Worm (Caenorhabditis elegans) whole organism, L3 larva: ENCODE measurements around the gene bmk-1.

Experiments
- R02D3.7 ChIP-seq: fragments of 150-350 bp; optimal IDR thresholded peaks from 2 replicates; lab custom pipeline; 2014; ENCODE audit warnings: missing biosample characterization, missing genetic modification characterization
- ZK546.5 ChIP-seq: sonication (generic microtip); optimal IDR thresholded peaks from 2 replicates; lab custom pipeline; 2017; ENCODE audit warnings: missing biosample characterization, missing genetic modification characterization
- aly-2 ChIP-seq: fragments of 150-350 bp; optimal IDR thresholded peaks from 2 replicates; lab custom pipeline; 2014; ENCODE audit warnings: missing biosample characterization, missing genetic modification characterization
- ceh-16 ChIP-seq: sonication (generic microtip); optimal IDR thresholded peaks from 2 replicates; lab custom pipeline; 2017; ENCODE audit warnings: missing biosample characterization, missing genetic modification characterization
- ceh-28 ChIP-seq: fragments of 150-350 bp; optimal IDR thresholded peaks from 2 replicates; lab custom pipeline; 2014; ENCODE audit warnings: missing biosample characterization, missing genetic modification reagents, missing genetic modification characterization
- ceh-82 ChIP-seq: fragments of 150-350 bp; optimal IDR thresholded peaks from 2 replicates; lab custom pipeline; 2014; ENCODE audit warnings: missing biosample characterization, missing genetic modification characterization
- ceh-9 ChIP-seq: sonication (generic microtip); optimal IDR thresholded peaks from 2 replicates; lab custom pipeline; 2018; ENCODE audit warnings: missing biosample characterization, missing genetic modification characterization
- daf-12 ChIP-seq: fragments of 150-350 bp; optimal IDR thresholded peaks from 2 replicates; lab custom pipeline; 2014; ENCODE audit warnings: missing biosample characterization, missing genetic modification reagents, missing genetic modification characterization
- egl-27 ChIP-seq: sonication (generic microtip); optimal IDR thresholded peaks from 4 replicates; lab custom pipeline; 2017; ENCODE audit warnings: missing biosample characterization, missing genetic modification reagents, missing genetic modification characterization
- elt-1 ChIP-seq: fragments of 150-350 bp; optimal IDR thresholded peaks from 2 replicates; lab custom pipeline; 2014; ENCODE audit warnings: missing biosample characterization, missing genetic modification characterization
- elt-2 ChIP-seq: sonication (generic microtip); optimal IDR thresholded peaks from 2 replicates; lab custom pipeline; 2016; ENCODE audit warnings: missing genetic modification reagents, mild to moderate bottlenecking, missing genetic modification characterization, missing compliant biosample characterization
- fkh-10 ChIP-seq: sonication (generic microtip); optimal IDR thresholded peaks from 2 replicates; lab custom pipeline; 2017; ENCODE audit warnings: missing biosample characterization, missing genetic modification reagents, missing genetic modification characterization
- fkh-2 ChIP-seq: fragments of 150-350 bp; optimal IDR thresholded peaks from 2 replicates; lab custom pipeline; 2014; ENCODE audit warnings: missing biosample characterization, missing genetic modification reagents, missing genetic modification characterization
- fos-1 ChIP-seq: fragments of 150-350 bp; optimal IDR thresholded peaks from 2 replicates; lab custom pipeline; 2014; ENCODE audit warnings: missing biosample characterization, missing genetic modification characterization
- hmg-11 ChIP-seq: sonication (generic microtip); optimal IDR thresholded peaks from 2 replicates; lab custom pipeline; 2016; ENCODE audit warnings: missing genetic modification characterization, missing compliant biosample characterization
- jun-1 ChIP-seq: fragments of 150-350 bp; optimal IDR thresholded peaks from 2 replicates; lab custom pipeline; 2014; ENCODE audit warnings: missing biosample characterization, missing genetic modification reagents, missing genetic modification characterization
- lsy-12 ChIP-seq: sonication (generic microtip); optimal IDR thresholded peaks from 2 replicates; lab custom pipeline; 2016; ENCODE audit warnings: mild to moderate bottlenecking, missing genetic modification characterization, missing compliant biosample characterization
- mdl-1 ChIP-seq: fragments of 150-350 bp; optimal IDR thresholded peaks from 2 replicates; lab custom pipeline; 2014; ENCODE audit warnings: missing biosample characterization, missing genetic modification characterization
- mml-1 ChIP-seq: fragments of 150-350 bp; sonication (generic microtip); optimal IDR thresholded peaks from 3 replicates; lab custom pipeline; 2014; ENCODE audit warnings: missing biosample characterization, missing genetic modification characterization
- nfya-1 ChIP-seq: sonication (generic microtip); optimal IDR thresholded peaks from 2 replicates; lab custom pipeline; 2017; ENCODE audit warnings: missing genetic modification characterization, mild to moderate bottlenecking, missing compliant biosample characterization, antibody characterized with exemption, moderate library complexity; ENCODE audit not compliant: insufficient read depth
- nhr-11 ChIP-seq: fragments of 150-350 bp; optimal IDR thresholded peaks from 2 replicates; lab custom pipeline; 2014; ENCODE audit warnings: missing biosample characterization, missing genetic modification characterization
- nhr-23 ChIP-seq: fragments of 150-350 bp; optimal IDR thresholded peaks from 2 replicates; lab custom pipeline; 2014; ENCODE audit warnings: missing biosample characterization, missing genetic modification reagents, missing genetic modification characterization
- nhr-28 ChIP-seq: fragments of 150-350 bp; optimal IDR thresholded peaks from 2 replicates; lab custom pipeline; 2014; ENCODE audit warnings: missing biosample characterization, missing genetic modification characterization
- nhr-43 ChIP-seq: sonication (generic microtip); optimal IDR thresholded peaks from 2 replicates; lab custom pipeline; 2016; ENCODE audit warnings: mild to moderate bottlenecking, missing genetic modification characterization, missing compliant biosample characterization; ENCODE audit not compliant: poor library complexity, severe bottlenecking
- nhr-67 ChIP-seq: fragments of 150-350 bp; optimal IDR thresholded peaks from 2 replicates; lab custom pipeline; 2014; ENCODE audit warnings: missing biosample characterization, missing genetic modification characterization
- nhr-76 ChIP-seq: fragments of 150-350 bp; sonication (generic microtip); optimal IDR thresholded peaks from 5 replicates; lab custom pipeline; 2014; ENCODE audit warnings: missing biosample characterization, missing genetic modification characterization
- nhr-77 ChIP-seq: fragments of 150-350 bp; optimal IDR thresholded peaks from 2 replicates; lab custom pipeline; 2014; ENCODE audit warnings: missing biosample characterization, missing genetic modification characterization
- pha-4 ChIP-seq: fragments of 150-350 bp; optimal IDR thresholded peaks from 2 replicates; lab custom pipeline; 2014; ENCODE audit warnings: missing biosample characterization, missing genetic modification reagents, missing genetic modification characterization
- pqm-1 ChIP-seq: fragments of 150-350 bp; optimal IDR thresholded peaks from 2 replicates; lab custom pipeline; 2017; ENCODE audit warnings: missing biosample characterization, missing genetic modification characterization, inconsistent platforms
- skn-1 ChIP-seq: fragments of 150-350 bp; optimal IDR thresholded peaks from 2 replicates; lab custom pipeline; 2014; ENCODE audit warnings: missing biosample characterization, missing genetic modification characterization
- tbx-2 ChIP-seq: sonication (generic microtip); optimal IDR thresholded peaks from 2 replicates; lab custom pipeline; 2016; ENCODE audit warnings: mild to moderate bottlenecking, missing genetic modification characterization, missing compliant biosample characterization
- unc-39 ChIP-seq: sonication (generic microtip); optimal IDR thresholded peaks from 4 replicates; lab custom pipeline; 2017; ENCODE audit warnings: missing biosample characterization, missing genetic modification characterization
- zag-1 ChIP-seq: fragments of 150-350 bp; optimal IDR thresholded peaks from 2 replicates; lab custom pipeline; 2014; ENCODE audit warnings: missing biosample characterization, missing genetic modification characterization

The bmk-1 gene

DNA sequence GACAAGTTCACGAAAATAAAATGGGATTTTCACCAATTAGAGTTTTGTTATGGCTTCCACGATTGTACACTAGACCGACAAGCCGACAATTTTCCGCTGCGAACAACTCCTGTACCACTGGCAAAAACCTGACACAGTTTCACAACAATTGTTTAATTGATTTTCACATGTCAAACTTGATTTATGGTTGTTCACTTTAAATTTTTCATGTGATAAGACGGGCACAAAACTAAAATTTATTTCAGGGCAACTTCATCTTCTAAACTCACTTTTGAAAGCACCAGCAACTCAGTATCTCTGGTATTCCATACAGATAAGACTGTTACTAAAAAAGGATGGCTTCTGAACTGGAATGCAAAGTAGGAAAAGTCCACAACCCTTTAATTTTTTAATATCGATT lies 24.6 kb upstream of the bmk-1 start, which contains the start of gene R02D5.7:
Gene R02D5.7 (minus strand): TSS at position 101 of the 400 bp plus-strand sequence.
- no peak for TF ChIP-seq ceh-16 (tag; lab: Kevin White, UChicago)
- TF ChIP-seq elt-2 = peak; percentile 8
- no peak for TF ChIP-seq nhr-11 (tag; lab: Kevin White, UChicago)
- TF ChIP-seq fkh-10 (GFP tag; lab: Kevin White, UChicago) = no peak

DNA sequence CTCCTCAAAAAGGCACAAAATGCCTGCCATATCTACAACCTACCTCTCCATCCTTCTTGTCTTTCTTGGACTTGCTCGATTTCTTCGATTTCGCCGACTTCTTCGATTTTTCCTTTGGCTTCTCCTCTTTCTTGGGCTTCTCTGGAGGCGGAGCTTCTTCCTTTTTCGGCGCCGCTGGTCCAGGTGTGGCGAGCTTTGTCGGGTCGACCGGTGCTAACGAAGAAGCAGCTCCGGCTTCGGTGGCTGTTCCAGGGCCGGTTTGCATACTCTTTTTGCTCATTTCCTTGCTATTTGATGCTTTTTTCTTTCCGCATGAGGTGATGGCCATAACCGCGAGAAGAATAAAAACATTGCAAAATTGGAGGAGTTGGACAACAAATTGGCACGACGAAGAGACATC lies 23.7 kb upstream of the bmk-1 start:
- no peak for TF ChIP-seq egl-27 (tag; lab: Kevin White, UChicago)
- no peak for TF ChIP-seq fos-1 (tag; lab: Kevin White, UChicago)
- TF ChIP-seq elt-1 = no peak
- no peak for TF ChIP-seq nhr-23 (tag; lab: Kevin White, UChicago)
- no peak for TF ChIP-seq zag-1 (tag; lab: Kevin White, UChicago)
- no peak for TF ChIP-seq jun-1
- TF ChIP-seq hmg-11 (tag; lab: Kevin White, UChicago) = no peak
- no peak for TF ChIP-seq lsy-12 (tag; lab: Kevin White, UChicago)
- no peak for TF ChIP-seq mdl-1
- TF ChIP-seq nhr-67 (tag; lab: Kevin White, UChicago) = no peak
- no peak for TF ChIP-seq nhr-43 (tag; lab: Kevin White, UChicago)
- no peak for TF ChIP-seq ZK546.5 (tag; lab: Kevin White, UChicago)

DNA sequence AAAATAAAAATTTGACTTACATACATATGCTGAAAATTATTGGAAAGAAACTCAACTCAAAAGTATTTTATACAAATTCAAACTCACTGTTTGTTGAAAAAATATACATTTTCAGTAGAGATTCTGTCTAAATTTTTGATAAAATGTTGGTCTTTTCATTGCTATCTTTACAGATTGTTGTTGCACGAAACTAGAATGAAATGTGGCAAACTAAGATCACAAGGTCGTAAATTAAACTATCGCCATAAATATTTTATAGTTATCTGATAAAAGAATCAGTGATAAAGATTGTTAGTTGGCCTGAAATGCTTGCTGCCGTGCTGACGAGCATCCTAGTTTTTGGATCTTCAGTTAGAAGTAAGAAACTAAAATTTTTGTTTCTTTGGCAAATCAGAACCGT lies 22.2 kb upstream of the bmk-1 start, which contains the start of gene clec-55:
Gene clec-55 (plus strand): TSS at position 301 of the 400 bp plus-strand sequence.
- TF ChIP-seq ceh-28 (tag; lab: Kevin White, UChicago) (no peak), ceh-9 (tag; lab: Kevin White, UChicago) (no peak), elt-2 (peak; percentile 44), nfya-1 (no peak)
- TF ChIP-seq, all 47 proteins: peak for 1

DNA sequence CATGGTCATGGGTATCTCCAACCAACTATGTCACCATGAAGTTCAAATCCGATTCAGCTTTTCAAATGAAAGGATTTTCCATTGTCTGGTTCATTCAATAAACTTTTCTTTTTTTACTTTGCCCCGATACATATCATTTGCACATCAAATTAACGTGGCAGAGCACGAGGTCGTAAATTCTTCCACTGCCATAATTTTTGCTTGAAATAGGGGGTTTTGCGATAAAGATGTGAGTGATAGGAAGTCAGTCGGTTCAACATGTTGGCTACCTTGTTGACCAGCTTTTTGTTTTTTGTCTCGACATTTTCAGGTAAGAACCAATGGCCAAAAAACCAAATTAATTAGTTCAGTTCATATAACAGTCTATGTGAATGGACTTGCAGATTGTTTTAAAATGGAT lies 19.9 kb upstream of the bmk-1 start, which contains the start of gene clec-54:
Gene clec-54 (plus strand): TSS at position 224 of the 400 bp plus-strand sequence.
- no peak for TF ChIP-seq egl-27 (tag; lab: Kevin White, UChicago)
- TF ChIP-seq jun-1 = no peak
- TF ChIP-seq mml-1 = no peak
- no peak for TF ChIP-seq elt-1
- peak; percentile 48 for TF ChIP-seq elt-2
- TF ChIP-seq pqm-1 = peak; percentile 5

DNA sequence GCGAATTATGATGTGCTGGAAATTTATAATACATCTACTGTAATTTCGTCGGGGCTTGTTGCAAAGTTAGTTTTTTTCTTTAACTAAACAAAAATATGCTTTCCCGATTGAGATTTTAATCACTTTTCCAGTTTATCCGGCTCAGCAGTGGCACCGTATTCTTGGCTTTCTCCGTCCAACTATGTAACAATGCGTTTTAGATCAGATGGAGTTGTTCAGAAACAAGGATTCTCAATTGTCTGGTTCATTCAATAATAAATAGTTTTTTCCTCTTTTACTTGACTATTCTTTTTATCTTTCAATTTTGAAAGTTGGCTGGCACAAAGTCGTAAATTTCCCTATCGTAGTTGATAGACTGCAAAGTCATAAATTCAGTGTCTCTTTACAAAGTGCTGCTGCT lies 17.3 kb upstream of the bmk-1 start, which contains the start of gene clec-56:
Gene clec-56 (plus strand): TSS at position 301 of the 400 bp plus-strand sequence.
- TF ChIP-seq pqm-1 (peak; percentile 5), nhr-76 (no peak), elt-2 (peak; percentile 38)

DNA sequence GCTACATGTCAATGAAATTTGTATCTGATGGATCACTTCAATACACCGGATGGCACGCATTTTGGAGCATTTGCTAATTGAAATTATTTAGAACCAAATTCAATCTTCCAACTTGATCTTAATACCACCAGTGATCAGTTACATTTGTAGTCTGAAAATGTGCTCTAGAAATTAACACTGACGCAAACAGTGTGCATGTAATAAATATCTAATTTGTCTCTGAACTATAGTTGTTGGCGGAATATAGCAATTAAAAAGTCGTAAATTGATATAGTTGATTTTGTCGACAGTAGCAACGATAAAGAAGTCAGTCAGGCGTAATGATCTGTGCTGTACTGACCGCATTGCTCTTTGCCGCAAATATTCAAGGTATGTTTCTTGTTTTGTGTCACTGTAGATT lies 15.4 kb upstream of the bmk-1 start, which contains the start of gene clec-227:
Gene clec-227 (plus strand): TSS at position 301 of the 400 bp plus-strand sequence.
- no peak for TF ChIP-seq aly-2 (tag; lab: Kevin White, UChicago)
- TF ChIP-seq mml-1 = no peak
- TF ChIP-seq nhr-28 (tag; lab: Kevin White, UChicago) = no peak
- TF ChIP-seq fkh-2 (tag; lab: Kevin White, UChicago) = no peak
- TF ChIP-seq unc-39 (tag; lab: Kevin White, UChicago) = no peak
- no peak for TF ChIP-seq nhr-23 (tag; lab: Kevin White, UChicago)
- TF ChIP-seq daf-12 = no peak
- TF ChIP-seq lsy-12 (tag; lab: Kevin White, UChicago) = no peak
- TF ChIP-seq pha-4 (tag; lab: Kevin White, UChicago) = no peak
- no peak for TF ChIP-seq R02D3.7
- TF ChIP-seq nhr-77 (tag; lab: Kevin White, UChicago) = no peak
- no peak for TF ChIP-seq mdl-1
- TF ChIP-seq ZK546.5 (tag; lab: Kevin White, UChicago) = no peak
- TF ChIP-seq skn-1 (tag; lab: Kevin White, UChicago) = no peak
- no peak for TF ChIP-seq nhr-67 (tag; lab: Kevin White, UChicago)
- TF ChIP-seq tbx-2 (tag; lab: Kevin White, UChicago) = no peak
- TF ChIP-seq ceh-82 (tag; lab: Kevin White, UChicago) = no peak
